Fruit fly (Drosophila melanogaster) whole organism, embryonic: ENCODE results near the gene D1.

ENCODE experiments used
- Adf1 ChIP-seq: fragments of 200-800 bp; sonication (Bioruptor generic); IDR thresholded peaks from 2 replicates; pipeline ENCODE4 v1.3.6; 2022; ENCODE audit warnings: missing biosample characterization, missing genetic modification characterization
- Aef1 ChIP-seq: fragments of 200-800 bp; sonication (Bioruptor generic); IDR thresholded peaks from 3 replicates; pipeline ENCODE4 v1.3.6; 2022; ENCODE audit warnings: missing biosample characterization, missing genetic modification characterization
- Awh ChIP-seq: fragments of 200-800 bp; sonication (Bioruptor generic); IDR thresholded peaks from 2 replicates; pipeline ENCODE4, ENCODE4 v1.3.6; 2022; ENCODE audit warnings: missing biosample characterization, missing genetic modification characterization
- CG10543 ChIP-seq: fragments of 200-800 bp; sonication (Bioruptor generic); optimal IDR thresholded peaks from 3 replicates; lab custom pipeline; 2017; ENCODE audit warnings: missing biosample characterization, mild to moderate bottlenecking, missing genetic modification characterization, moderate library complexity
- CG11093 ChIP-seq: fragments of 200-800 bp; sonication (Bioruptor generic); IDR thresholded peaks from 3 replicates; pipeline ENCODE4 v1.3.6; 2022; ENCODE audit warnings: missing biosample characterization, missing genetic modification characterization
- CG12071 ChIP-seq: fragments of 200-800 bp; sonication (Bioruptor generic); optimal IDR thresholded peaks from 3 replicates; lab custom pipeline; 2018; ENCODE audit warnings: missing biosample characterization, mild to moderate bottlenecking, missing genetic modification characterization
- CG12769 ChIP-seq: fragments of 200-800 bp; sonication (Bioruptor generic); optimal IDR thresholded peaks from 2 replicates; lab custom pipeline; 2019; ENCODE audit warnings: missing biosample characterization, mild to moderate bottlenecking, missing genetic modification characterization, moderate library complexity
- CG13287 ChIP-seq: fragments of 200-800 bp; sonication (Bioruptor generic); IDR thresholded peaks from 2 replicates; pipeline ENCODE4 v1.3.6; 2022; ENCODE audit warnings: missing biosample characterization, missing genetic modification characterization; ENCODE audit not compliant: partially characterized antibody
- CG15269 ChIP-seq: fragments of 200-800 bp; sonication (Bioruptor generic); optimal IDR thresholded peaks from 2 replicates; lab custom pipeline; 2018; ENCODE audit warnings: missing biosample characterization, mild to moderate bottlenecking, missing genetic modification characterization, moderate library complexity
- CG15601 ChIP-seq: fragments of 200-800 bp; sonication (Bioruptor generic); optimal IDR thresholded peaks from 3 replicates; lab custom pipeline; 2019; ENCODE audit warnings: missing biosample characterization, mild to moderate bottlenecking, missing genetic modification characterization, moderate library complexity
- CG1602 ChIP-seq: fragments of 200-800 bp; sonication (Bioruptor generic); optimal IDR thresholded peaks from 3 replicates; lab custom pipeline; 2016; ENCODE audit warnings: missing biosample characterization, missing genetic modification characterization
- CG1832 ChIP-seq: fragments of 200-800 bp; sonication (Bioruptor generic); optimal IDR thresholded peaks from 2 replicates; lab custom pipeline; 2017; ENCODE audit warnings: missing biosample characterization, mild to moderate bottlenecking, missing genetic modification characterization, inconsistent platforms
- CG2202 ChIP-seq: fragments of 200-800 bp; sonication (Bioruptor generic); optimal IDR thresholded peaks from 2 replicates; lab custom pipeline; 2018; ENCODE audit warnings: missing biosample characterization, mild to moderate bottlenecking, missing genetic modification characterization
- CG32532 ChIP-seq: fragments of 200-800 bp; sonication (Bioruptor generic); IDR thresholded peaks from 2 replicates; pipeline ENCODE4 v1.3.6; 2022; ENCODE audit warnings: missing biosample characterization, missing genetic modification characterization
- CG3726 ChIP-seq: fragments of 200-800 bp; sonication (Bioruptor generic); IDR thresholded peaks from 3 replicates; pipeline ENCODE4, ENCODE4 v1.3.6; 2022; ENCODE audit warnings: missing biosample characterization, missing genetic modification characterization
- CG4424 ChIP-seq: fragments of 200-800 bp; sonication (Bioruptor generic); optimal IDR thresholded peaks from 3 replicates; lab custom pipeline; 2016; ENCODE audit warnings: missing biosample characterization, missing genetic modification characterization
- CG8290 ChIP-seq, 3 experiments: fragments of 200-800 bp; sonication (Bioruptor generic); optimal IDR thresholded peaks; 2 replicates each; lab custom pipeline; 2016 to 2019; ENCODE audit warnings: missing biosample characterization in 3 of 3, missing genetic modification characterization in 3 of 3, mild to moderate bottlenecking in 2 of 3, moderate library complexity in 1 of 3
- CG9609 ChIP-seq: fragments of 200-800 bp; sonication (Bioruptor generic); optimal IDR thresholded peaks from 3 replicates; lab custom pipeline; 2016; ENCODE audit warnings: missing biosample characterization, missing genetic modification characterization
- CrebB ChIP-seq: fragments of 200-800 bp; sonication (Bioruptor generic); optimal IDR thresholded peaks from 3 replicates; lab custom pipeline; 2018; ENCODE audit warnings: missing biosample characterization, mild to moderate bottlenecking, missing genetic modification characterization
- Ets65A ChIP-seq: fragments of 200-800 bp; sonication (Bioruptor generic); peaks from one replicate; lab custom pipeline; 2016; ENCODE audit warnings: missing biosample characterization, missing genetic modification characterization
- HLH4C ChIP-seq: fragments of 200-800 bp; sonication (Bioruptor generic); IDR thresholded peaks from 3 replicates; pipeline ENCODE4 v1.3.6; 2022; ENCODE audit warnings: missing biosample characterization, missing genetic modification characterization; ENCODE audit not compliant: partially characterized antibody
- HLHmδ ChIP-seq: fragments of 200-800 bp; sonication (Bioruptor generic); optimal IDR thresholded peaks from 2 replicates; lab custom pipeline; 2018; ENCODE audit warnings: missing biosample characterization, mild to moderate bottlenecking, missing genetic modification characterization, moderate library complexity
- Hey ChIP-seq: fragments of 200-800 bp; sonication (Bioruptor generic); optimal IDR thresholded peaks from 3 replicates; lab custom pipeline; 2018; ENCODE audit warnings: missing biosample characterization, mild to moderate bottlenecking, missing genetic modification characterization
- Med ChIP-seq: fragments of 200-800 bp; sonication (Bioruptor generic); peaks from one replicate; lab custom pipeline; 2016; ENCODE audit warnings: missing biosample characterization, missing genetic modification characterization, mild to moderate bottlenecking, inconsistent platforms, moderate library complexity
- Nf-YC ChIP-seq: fragments of 200-800 bp; optimal IDR thresholded peaks from 3 replicates; lab custom pipeline; 2019; ENCODE audit warnings: missing biosample characterization, mild to moderate bottlenecking, missing genetic modification characterization, moderate library complexity
- PHDP ChIP-seq: fragments of 200-800 bp; sonication (Bioruptor generic); optimal IDR thresholded peaks from 3 replicates; lab custom pipeline; 2018; ENCODE audit warnings: missing biosample characterization, mild to moderate bottlenecking, missing genetic modification characterization, moderate library complexity
- Ptx1 ChIP-seq: fragments of 200-800 bp; sonication (Bioruptor generic); IDR thresholded peaks from 2 replicates; pipeline ENCODE4 v1.3.6; 2022; ENCODE audit warnings: missing biosample characterization, missing genetic modification characterization
- Scr ChIP-seq: fragments of 200-800 bp; sonication (Bioruptor generic); IDR thresholded peaks from 2 replicates; pipeline ENCODE4 v1.3.6; 2022; ENCODE audit warnings: missing biosample characterization, missing genetic modification characterization; ENCODE audit not compliant: partially characterized antibody
- Stat92E ChIP-seq, 3 experiments: fragments of >200 bp in 2 of 3; fragments of 200-800 bp in 1 of 3; sonication (Bioruptor generic) in 1 of 3; optimal IDR thresholded peaks; 2 replicates each; lab custom pipeline; 2017 to 2019; ENCODE audit warnings: missing biosample characterization in 3 of 3, missing genetic modification characterization in 3 of 3, mild to moderate bottlenecking in 1 of 3, moderate library complexity in 1 of 3
- bbx ChIP-seq: fragments of 200-800 bp; sonication (Bioruptor generic); IDR thresholded peaks from 2 replicates; pipeline ENCODE4 v1.3.6; 2022; ENCODE audit warnings: missing biosample characterization, missing genetic modification characterization; ENCODE audit not compliant: partially characterized antibody
- cg ChIP-seq: fragments of 200-800 bp; sonication (Bioruptor generic); optimal IDR thresholded peaks from 3 replicates; lab custom pipeline; 2019; ENCODE audit warnings: missing biosample characterization, mild to moderate bottlenecking, missing genetic modification characterization, moderate library complexity
- chinmo ChIP-seq: fragments of 200-800 bp; sonication (Bioruptor generic); IDR thresholded peaks from 4 replicates; pipeline ENCODE4 v1.3.6; 2022; ENCODE audit warnings: missing biosample characterization, missing genetic modification characterization; ENCODE audit not compliant: partially characterized antibody
- crol ChIP-seq: fragments of 200-800 bp; sonication (Bioruptor generic); IDR thresholded peaks from 2 replicates; pipeline ENCODE4 v1.3.6; 2022; ENCODE audit warnings: missing biosample characterization, missing genetic modification characterization
- crp ChIP-seq, 2 experiments: fragments of 200-800 bp; sonication (Bioruptor generic); optimal IDR thresholded peaks; 2 replicates in 1 of 2; 3 replicates in 1 of 2; lab custom pipeline; 2017; ENCODE audit warnings: missing biosample characterization in 2 of 2, missing genetic modification characterization in 2 of 2, mild to moderate bottlenecking in 1 of 2, moderate library complexity in 1 of 2
- dati ChIP-seq: fragments of 200-800 bp; sonication (Bioruptor generic); IDR thresholded peaks from 2 replicates; pipeline ENCODE4 v1.3.6; 2022; ENCODE audit warnings: missing biosample characterization, missing genetic modification characterization
- dmrt99B ChIP-seq: fragments of 200-800 bp; sonication (Bioruptor generic); optimal IDR thresholded peaks from 2 replicates; lab custom pipeline; 2018; ENCODE audit warnings: missing biosample characterization, mild to moderate bottlenecking, missing genetic modification characterization, moderate library complexity
- kay ChIP-seq: fragments of 200-800 bp; sonication (Bioruptor generic); optimal IDR thresholded peaks from 2 replicates; lab custom pipeline; 2016; ENCODE audit warnings: missing biosample characterization, missing genetic modification characterization
- klu ChIP-seq: fragments of 200-800 bp; sonication (Bioruptor generic); IDR thresholded peaks from 2 replicates; pipeline ENCODE4 v1.3.6; 2022; ENCODE audit warnings: missing biosample characterization, missing genetic modification characterization
- nau ChIP-seq: fragments of 200-800 bp; sonication (Bioruptor generic); optimal IDR thresholded peaks from 3 replicates; lab custom pipeline; 2017; ENCODE audit warnings: missing biosample characterization, mild to moderate bottlenecking, missing genetic modification characterization, missing genetic modification reagents
- oc ChIP-seq: fragments of 200-800 bp; sonication (Bioruptor generic); optimal IDR thresholded peaks from 2 replicates; lab custom pipeline; 2018; ENCODE audit warnings: missing biosample characterization, mild to moderate bottlenecking, missing genetic modification characterization, moderate library complexity
- pfk ChIP-seq: fragments of 200-800 bp; sonication (Bioruptor generic); optimal IDR thresholded peaks from 2 replicates; lab custom pipeline; 2018; ENCODE audit warnings: missing biosample characterization, mild to moderate bottlenecking, missing genetic modification characterization, moderate library complexity
- psq ChIP-seq: fragments of 200-800 bp; sonication (Bioruptor generic); optimal IDR thresholded peaks from 2 replicates; lab custom pipeline; 2017; ENCODE audit warnings: missing biosample characterization, missing genetic modification characterization
- rib ChIP-seq: fragments of 200-800 bp; sonication (Bioruptor generic); IDR thresholded peaks from 2 replicates; pipeline ENCODE4 v1.3.6; 2022; ENCODE audit warnings: missing biosample characterization, missing genetic modification characterization
- shn ChIP-seq: fragments of 200-800 bp; sonication (Bioruptor generic); optimal IDR thresholded peaks from 3 replicates; lab custom pipeline; 2016; ENCODE audit warnings: missing biosample characterization, missing genetic modification characterization
- sna ChIP-seq: fragments of 200-800 bp; sonication (Bioruptor generic); IDR thresholded peaks from 2 replicates; pipeline ENCODE4 v1.3.6; 2022; ENCODE audit warnings: missing biosample characterization, missing genetic modification characterization; ENCODE audit not compliant: partially characterized antibody
- ttk ChIP-seq: fragments of 200-800 bp; sonication (Bioruptor generic); IDR thresholded peaks from 2 replicates; pipeline ENCODE4 v2.1.2; 2022; ENCODE audit warnings: missing biosample characterization, missing genetic modification characterization
- vvl ChIP-seq: fragments of 200-800 bp; sonication (Bioruptor generic); IDR thresholded peaks from 2 replicates; pipeline ENCODE4 v1.3.6; 2022; ENCODE audit warnings: missing biosample characterization, missing genetic modification characterization
- yki ChIP-seq: fragments of >200 bp; optimal IDR thresholded peaks from 3 replicates; lab custom pipeline; 2018

D1 gene

DNA sequence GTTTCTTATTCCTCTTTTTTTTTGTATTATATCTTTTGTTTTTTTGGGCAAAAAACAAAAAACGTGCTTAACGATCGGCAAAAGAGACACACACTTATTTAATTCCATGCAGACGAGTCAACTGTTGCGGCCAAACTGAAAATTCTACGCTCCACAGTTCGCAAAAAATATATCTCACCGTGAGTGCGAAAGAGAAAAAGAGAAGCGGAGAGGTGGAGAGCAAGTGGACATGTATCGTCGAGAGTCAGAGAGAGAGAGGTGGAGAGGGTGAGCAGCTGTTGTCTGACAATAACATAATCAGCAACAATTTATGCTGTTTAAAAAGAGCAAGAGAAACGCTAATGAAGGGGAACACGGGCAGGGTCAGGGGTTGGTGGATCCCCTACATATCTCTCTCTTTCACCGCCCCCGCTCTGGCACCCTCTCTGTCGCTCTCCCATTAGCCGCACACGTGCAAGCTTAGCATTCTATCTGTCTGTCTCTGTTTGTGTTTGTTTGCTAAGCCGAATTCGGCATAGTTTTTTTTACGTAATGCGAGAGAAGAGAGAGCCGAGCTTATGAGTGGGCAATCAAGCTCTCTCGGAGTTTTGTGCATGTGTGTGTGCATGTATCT, 13.6 kb downstream of the D1 start (continued):
- TF ChIP-seq crp (GFP tag; optimal IDR thresholded peaks at IDR 0.05; lab: Kevin White, UChicago) (peak in 1 of 2 experiments; percentile 49), oc (tag; lab: Kevin White, UChicago) (peak; percentile 92), pfk (GFP tag; lab: Kevin White, UChicago) (peak; percentile 74), Awh (GFP tag; lab: Robert Waterston, UW) (peak; percentile 96), CG4424 (GFP tag; lab: Kevin White, UChicago) (no peak), sna (GFP tag; lab: Robert Waterston, UW) (0 out of 2 replicates have a peak, but pooled peaks have one; percentile 28), HLHmδ (GFP tag; lab: Kevin White, UChicago) (peak; percentile 43), Adf1 (GFP tag; lab: Robert Waterston, UW) (peak; percentile 51; the same call in 1 of the 2 replicates), kay (GFP tag; lab: Kevin White, UChicago) (no peak), crol (GFP tag; lab: Robert Waterston, UW) (peak; percentile 100), rib (GFP tag; lab: Robert Waterston, UW) (peak; percentile 82), klu (GFP tag; lab: Robert Waterston, UW) (peak; percentile 86), vvl (GFP tag; lab: Robert Waterston, UW) (peak; percentile 62), CG32532 (GFP tag; lab: Robert Waterston, UW) (peak; percentile 66; the same call in 1 of the 2 replicates), CG15601 (tag; lab: Kevin White, UChicago) (no peak), CG1602 (no peak), CG1832 (GFP tag; lab: Kevin White, UChicago) (peak; percentile 80), Hey (tag; lab: Kevin White, UChicago) (peak; percentile 60), Ets65A (peak; percentile 1), CG15269 (tag; lab: Kevin White, UChicago) (peak; percentile 40), HLH4C (GFP tag; lab: Robert Waterston, UW) (no peak; the same call in 2 of the 3 replicates), CG10543 (GFP tag; lab: Kevin White, UChicago) (peak; percentile 37), yki (lab: Kevin White, UChicago) (peak; percentile 61), shn (GFP tag; lab: Kevin White, UChicago) (peak; percentile 19), dati (GFP tag; lab: Robert Waterston, UW) (no peak), CG3726 (no peak), Nf-YC (peak; percentile 54), CG11093 (GFP tag; lab: Robert Waterston, UW) (no peak), Med (GFP tag; lab: Kevin White, UChicago) (peak; percentile 71), chinmo (GFP tag; lab: Robert Waterston, UW) (peak; percentile 94), cg (peak; percentile 82), CrebB (no peak), psq (GFP tag; lab: Kevin White, UChicago) (peak; percentile 38), nau (GFP tag; lab: Kevin White, UChicago) (peak; percentile 76), PHDP (tag; lab: Kevin White, UChicago) (no peak), Ptx1 (GFP tag; lab: Robert Waterston, UW) (no peak), bbx (GFP tag; lab: Robert Waterston, UW) (no peak), CG12769 (tag; lab: Kevin White, UChicago) (peak; percentile 85), Aef1 (no peak), ttk (GFP tag; lab: Robert Waterston, UW) (0 out of 2 replicates have a peak, but pooled peaks have one; percentile 4), CG13287 (peak; percentile 63), CG2202 (tag; lab: Kevin White, UChicago) (no peak), dmrt99B (tag; lab: Kevin White, UChicago) (no peak), CG9609 (GFP tag; lab: Kevin White, UChicago) (no peak), Stat92E (GFP tag; optimal IDR thresholded peaks at IDR 0.05; lab: Kevin White, UChicago) (no peak), Scr (peak; percentile 46; the same call in 1 of the 2 replicates), CG12071 (GFP tag; lab: Kevin White, UChicago) (no peak), CG8290 (GFP tag; optimal IDR thresholded peaks at IDR 0.05; lab: Kevin White, UChicago) (no peak), CG8290 (tag; optimal IDR thresholded peaks at IDR 0.05; lab: Kevin White, UChicago) (peak in 1 of 2 experiments; percentile 31)
